Worm (Caenorhabditis elegans) whole organism, L4/young adult: ENCODE data around the gene Y75B8A.31.
A peak's percentile ranks its signal among the peaks of the same experiment; 100 is the strongest.

ENCODE experiments used
- W03F9.2 ChIP-seq: fragments of 150-350 bp; optimal IDR thresholded peaks from 2 replicates; lab custom pipeline; 2014; ENCODE audit warnings: missing biosample characterization, missing genetic modification characterization
- dao-5 ChIP-seq: sonication (generic microtip); optimal IDR thresholded peaks from 2 replicates; lab custom pipeline; 2016; ENCODE audit warnings: missing genotype, missing genetic modification characterization, moderate library complexity, missing compliant biosample characterization
- him-1 ChIP-seq: sonication (generic microtip); optimal IDR thresholded peaks from 2 replicates; lab custom pipeline; 2016; ENCODE audit warnings: missing genotype, missing genetic modification reagents, missing genetic modification characterization, missing compliant biosample characterization

Gene Y75B8A.31

DNA sequence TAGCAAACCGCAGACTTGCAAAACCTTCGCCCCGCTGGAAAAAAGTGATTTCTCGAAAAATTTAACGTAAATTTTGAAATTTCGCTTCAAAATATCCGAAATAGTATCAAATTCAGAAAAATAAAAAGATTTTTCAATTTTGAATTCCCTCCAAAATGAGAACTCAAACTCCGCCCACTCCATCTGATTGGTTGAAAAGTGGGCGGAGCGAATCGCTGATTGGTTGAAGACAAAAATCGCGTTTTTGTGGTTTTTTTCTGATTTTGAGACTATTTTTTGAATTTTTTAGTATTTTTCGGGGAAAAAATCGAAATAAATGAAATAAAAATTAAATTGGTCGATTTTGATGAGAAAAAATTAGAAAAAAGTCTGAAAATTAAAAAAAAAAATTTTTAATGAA lies 2.4 kb upstream of the Y75B8A.31 start:
- no peak for TF ChIP-seq W03F9.2 (tag; lab: Kevin White, UChicago)
- no peak for TF ChIP-seq him-1 (tag; lab: Kevin White, UChicago)
- no peak for TF ChIP-seq dao-5 (tag; lab: Kevin White, UChicago)

DNA sequence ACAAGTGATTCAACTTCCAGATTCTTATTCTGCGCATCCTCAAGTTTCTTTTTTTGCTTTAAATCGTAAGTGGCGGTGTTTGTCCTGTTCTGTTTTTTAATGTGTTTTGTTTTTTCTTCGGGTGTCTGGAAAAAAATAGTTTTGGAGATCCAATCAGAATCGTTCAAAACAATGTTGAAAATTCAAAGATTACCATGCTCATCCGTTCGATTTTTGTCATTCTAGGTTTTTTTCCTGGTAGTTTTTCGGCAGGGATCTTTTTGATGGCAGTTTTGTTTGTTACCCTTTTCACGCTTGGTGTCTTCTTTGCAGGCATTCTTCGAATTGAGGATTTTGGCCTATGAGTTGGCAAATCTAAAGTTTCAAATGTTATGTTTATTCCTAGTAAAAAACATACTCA lies 5.1 kb downstream of the Y75B8A.31 start:
- TF ChIP-seq W03F9.2 (tag; lab: Kevin White, UChicago) (no peak), him-1 (tag; lab: Kevin White, UChicago) (no peak), dao-5 (tag; lab: Kevin White, UChicago) (no peak)

DNA sequence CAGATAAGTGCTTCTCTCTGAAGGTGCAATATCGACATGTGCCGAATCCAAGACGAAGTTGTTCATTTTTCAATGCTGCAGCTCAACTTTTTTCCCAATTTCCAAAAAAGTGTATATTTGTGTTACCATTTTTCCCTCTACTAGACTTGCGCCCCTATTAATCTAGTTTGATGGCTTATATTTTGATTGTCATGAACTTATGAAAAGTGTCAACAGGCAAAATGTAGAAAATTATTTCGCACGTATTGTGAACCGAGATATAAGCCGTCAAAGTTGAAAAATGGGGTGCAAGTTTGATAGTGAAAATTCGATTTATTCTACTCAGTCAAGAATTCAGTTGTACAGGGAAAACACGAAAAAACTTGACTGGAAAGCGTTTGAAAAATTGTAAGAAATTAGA lies 7.0 kb downstream of the Y75B8A.31 start, which contains the start of gene Y75B8A.32:
Gene Y75B8A.32 (minus strand): TSS at position 101 of the 400 bp plus-strand sequence.
- TF ChIP-seq dao-5 (tag; lab: Kevin White, UChicago) (no peak), him-1 (tag; lab: Kevin White, UChicago) (no peak), W03F9.2 (tag; lab: Kevin White, UChicago) (no peak)

DNA sequence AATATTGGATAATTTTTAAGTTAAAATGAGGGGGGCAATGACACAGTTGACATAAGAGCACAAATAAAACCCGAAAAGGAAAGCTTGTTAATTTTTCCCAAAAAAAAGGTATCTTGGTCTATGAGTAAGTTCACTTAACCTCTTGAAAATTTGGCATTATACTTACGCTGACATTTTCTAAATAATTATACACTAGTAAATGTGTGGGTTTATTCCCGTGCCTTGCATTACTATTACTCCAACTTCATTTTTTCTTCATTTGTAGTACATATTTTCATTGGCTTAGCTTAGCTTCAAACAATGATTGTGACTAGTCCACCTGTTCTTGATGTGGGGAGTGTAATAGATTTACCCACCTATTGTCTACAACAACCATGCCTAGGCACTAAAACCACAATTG lies 7.8 kb downstream of the Y75B8A.31 start, which contains the start of gene Y75B8A.34:
Gene Y75B8A.34 (plus strand): TSS at position 301 of the 400 bp plus-strand sequence.
- no peak for TF ChIP-seq dao-5 (tag; lab: Kevin White, UChicago)
- no peak for TF ChIP-seq him-1 (tag; lab: Kevin White, UChicago)
- TF ChIP-seq W03F9.2 (tag; lab: Kevin White, UChicago): no peak

DNA sequence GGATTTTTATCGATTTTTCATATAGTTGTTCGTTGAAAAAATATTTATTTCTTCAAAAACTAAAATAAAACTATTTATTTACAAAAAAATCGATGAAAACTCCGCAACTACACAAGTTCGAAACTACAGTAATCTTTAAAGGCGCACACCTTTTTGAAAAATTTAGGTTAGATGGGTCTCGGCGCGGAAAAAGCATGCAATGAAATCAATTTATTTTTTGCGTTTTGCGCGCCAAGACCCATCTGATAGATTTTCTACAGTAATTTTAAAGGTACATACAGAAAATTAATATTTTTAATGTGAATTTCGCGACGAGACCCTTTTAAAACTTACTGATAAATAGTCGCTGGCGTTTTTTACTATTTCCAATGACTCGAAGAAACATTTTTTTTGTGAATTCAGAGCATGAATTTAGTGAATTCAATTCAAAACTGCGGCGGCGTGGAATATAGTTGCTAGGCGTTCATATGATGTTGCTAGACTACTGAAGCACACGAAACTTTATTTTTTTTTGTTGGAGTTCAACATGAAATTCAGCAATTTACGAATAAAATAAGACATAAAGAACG lies 15.6 kb downstream of the Y75B8A.31 start, which contains the start of gene Y75B8A.33:
Gene Y75B8A.33 (minus strand): TSS at position 385 of the 569 bp plus-strand sequence.
- no peak for TF ChIP-seq him-1 (tag; lab: Kevin White, UChicago)
- TF ChIP-seq W03F9.2 (tag; lab: Kevin White, UChicago): no peak
- TF ChIP-seq dao-5 (tag; lab: Kevin White, UChicago): no peak

DNA sequence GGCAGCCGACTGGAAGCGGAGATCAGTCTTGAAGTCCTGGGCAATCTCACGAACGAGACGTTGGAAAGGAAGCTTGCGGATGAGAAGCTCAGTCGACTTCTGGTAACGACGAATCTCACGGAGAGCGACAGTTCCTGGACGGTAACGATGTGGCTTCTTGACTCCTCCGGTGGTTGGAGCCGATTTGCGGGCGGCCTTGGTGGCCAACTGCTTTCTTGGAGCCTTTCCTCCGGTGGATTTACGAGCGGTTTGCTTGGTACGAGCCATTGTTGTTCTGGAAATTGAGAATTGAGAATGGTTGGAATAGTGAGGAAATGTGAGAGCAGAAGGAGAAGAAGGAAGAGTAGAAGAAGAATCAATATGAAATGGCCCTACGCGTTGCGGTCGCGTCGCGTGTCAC lies 16.4 kb downstream of the Y75B8A.31 start:
- no peak for TF ChIP-seq him-1 (tag; lab: Kevin White, UChicago)
- TF ChIP-seq dao-5 (tag; lab: Kevin White, UChicago): no peak
- no peak for TF ChIP-seq W03F9.2 (tag; lab: Kevin White, UChicago)

DNA sequence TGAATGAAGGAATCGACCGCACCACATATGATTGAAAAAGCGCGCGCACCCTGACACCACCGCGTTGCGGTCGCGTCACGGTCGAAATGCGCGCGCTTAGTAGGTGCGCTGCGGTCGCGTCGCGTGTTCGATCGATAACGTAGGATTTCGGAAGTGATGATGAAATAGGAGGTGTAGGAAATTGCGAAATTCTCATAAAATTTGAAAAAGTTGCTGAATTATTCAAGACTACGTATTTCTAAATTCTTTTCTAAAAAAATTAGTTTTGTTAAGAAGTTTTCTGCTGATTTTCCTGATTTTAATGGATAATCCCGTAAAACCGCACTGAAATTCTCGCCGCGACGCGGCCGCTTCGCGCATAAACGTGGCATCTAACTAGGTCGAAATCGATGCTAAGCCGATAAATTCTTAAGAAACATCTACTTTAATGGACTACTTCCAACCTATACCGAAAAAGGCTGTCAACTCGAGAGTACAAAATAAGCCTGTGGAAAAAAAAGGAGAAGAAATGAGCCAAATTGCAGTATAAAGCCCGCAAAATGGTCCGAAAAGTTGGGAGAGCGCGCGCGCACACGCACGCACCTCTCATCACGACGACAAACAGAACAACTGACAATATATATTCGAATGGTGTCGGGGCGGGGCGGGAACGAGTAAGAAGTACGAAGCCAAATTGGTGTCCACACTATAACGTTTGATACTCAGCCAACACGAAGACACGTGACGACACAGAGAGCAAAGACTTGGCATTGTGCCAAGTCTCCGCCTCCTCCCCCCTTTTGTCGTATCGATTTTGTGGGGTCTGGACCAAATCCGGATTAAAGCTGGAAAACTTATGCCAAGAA lies 17.2 kb downstream of the Y75B8A.31 start, which contains the start of gene his-72:
Gene his-72 (minus strand): TSS at position 589 of the 845 bp plus-strand sequence.
- no peak for TF ChIP-seq dao-5 (tag; lab: Kevin White, UChicago)
- no peak for TF ChIP-seq W03F9.2 (tag; lab: Kevin White, UChicago)
- TF ChIP-seq him-1 (tag; lab: Kevin White, UChicago): no peak

DNA sequence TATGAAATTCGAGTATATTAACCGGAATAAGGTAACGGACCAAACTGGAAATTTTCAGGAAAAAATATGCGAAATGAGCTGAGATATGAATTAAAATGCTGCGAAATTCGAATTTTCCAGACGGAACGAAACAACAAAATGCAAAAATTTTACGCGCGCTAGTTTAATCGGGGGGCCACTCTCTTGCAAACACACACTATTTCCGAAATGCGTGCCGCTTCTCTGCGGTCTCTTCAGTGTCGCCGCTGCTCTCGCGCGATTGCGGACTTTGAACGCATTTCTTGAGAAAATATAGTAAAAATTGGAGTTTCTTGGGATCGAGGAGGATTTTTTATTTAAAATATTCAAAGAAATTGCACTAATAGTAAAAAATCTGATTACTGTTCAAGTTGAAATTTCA lies 18.0 kb downstream of the Y75B8A.31 start:
- TF ChIP-seq him-1 (tag; lab: Kevin White, UChicago): no peak
- no peak for TF ChIP-seq dao-5 (tag; lab: Kevin White, UChicago)
- no peak for TF ChIP-seq W03F9.2 (tag; lab: Kevin White, UChicago)

DNA sequence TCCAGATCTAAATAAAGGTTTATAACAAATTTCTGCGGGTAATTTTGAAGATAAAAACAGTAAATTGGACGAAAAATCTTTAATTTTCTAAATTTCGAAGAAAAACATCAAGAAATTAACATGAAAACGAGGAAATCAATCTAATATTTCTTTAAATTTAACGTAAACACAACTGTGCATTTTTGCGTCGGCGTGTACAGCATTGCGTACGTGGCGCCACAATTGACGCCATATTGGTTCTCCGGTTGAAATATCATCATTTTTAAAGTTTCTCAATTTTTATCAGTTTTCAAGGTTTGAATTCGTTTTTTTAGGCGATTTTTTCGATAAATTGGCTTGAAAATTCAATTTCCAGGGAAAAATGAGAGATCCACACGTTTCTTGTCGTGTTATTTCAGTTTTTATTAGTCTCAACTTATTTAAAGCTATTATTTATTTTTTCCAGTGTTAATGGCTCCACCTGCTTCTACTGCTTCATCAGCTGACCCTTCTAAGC lies 18.6 kb downstream of the Y75B8A.31 start, which contains the start of gene rpt-6:
Gene rpt-6 (plus strand): TSS at position 446 of the 496 bp plus-strand sequence.
- TF ChIP-seq W03F9.2 (tag; lab: Kevin White, UChicago) (peak; percentile 57), him-1 (tag; lab: Kevin White, UChicago) (no peak)

DNA sequence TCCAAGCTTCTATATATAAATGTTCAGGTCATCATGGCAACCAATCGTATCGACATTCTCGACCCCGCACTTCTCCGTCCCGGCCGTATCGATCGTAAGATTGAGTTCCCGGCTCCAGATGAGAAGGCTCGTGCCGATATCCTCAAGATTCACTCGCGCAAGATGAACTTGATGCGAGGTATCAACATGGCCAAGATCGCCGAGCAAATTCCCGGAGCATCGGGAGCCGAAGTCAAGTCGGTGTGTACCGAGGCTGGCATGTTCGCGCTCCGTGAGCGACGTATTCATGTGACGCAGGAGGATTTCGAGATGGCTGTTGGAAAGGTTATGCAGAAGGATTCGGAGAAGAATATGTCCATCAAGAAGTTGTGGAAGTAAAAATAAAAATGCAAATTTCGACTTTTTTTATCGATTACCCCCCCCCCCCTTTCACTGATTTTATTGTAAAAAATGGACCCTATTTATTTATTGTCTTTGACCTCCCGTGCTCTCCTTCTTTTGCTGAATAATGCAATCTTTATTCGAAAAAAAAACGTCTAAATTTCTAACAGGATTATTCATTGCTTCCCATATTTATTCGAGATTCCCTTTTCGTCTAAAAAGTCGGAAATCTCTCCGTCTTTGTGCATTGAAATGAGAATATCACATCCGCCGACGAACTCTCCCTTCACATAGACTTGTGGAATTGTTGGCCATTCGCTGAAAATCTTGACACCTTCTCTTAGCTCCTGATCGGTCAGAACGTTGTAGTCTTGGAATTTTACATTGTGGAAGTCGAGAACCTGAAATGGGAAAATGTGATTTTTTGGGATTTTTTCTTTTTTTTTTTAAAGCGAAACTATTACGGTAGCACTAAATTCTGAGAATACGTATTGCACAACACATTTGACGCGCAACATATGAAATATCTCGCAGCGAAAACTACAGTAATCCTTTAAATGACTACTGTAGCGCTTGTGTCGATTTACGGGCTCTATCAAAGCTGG lies 20.9 kb downstream of the Y75B8A.31 start:
- TF ChIP-seq dao-5 (tag; lab: Kevin White, UChicago) (no peak), him-1 (tag; lab: Kevin White, UChicago) (no peak), W03F9.2 (tag; lab: Kevin White, UChicago) (no peak)

DNA sequence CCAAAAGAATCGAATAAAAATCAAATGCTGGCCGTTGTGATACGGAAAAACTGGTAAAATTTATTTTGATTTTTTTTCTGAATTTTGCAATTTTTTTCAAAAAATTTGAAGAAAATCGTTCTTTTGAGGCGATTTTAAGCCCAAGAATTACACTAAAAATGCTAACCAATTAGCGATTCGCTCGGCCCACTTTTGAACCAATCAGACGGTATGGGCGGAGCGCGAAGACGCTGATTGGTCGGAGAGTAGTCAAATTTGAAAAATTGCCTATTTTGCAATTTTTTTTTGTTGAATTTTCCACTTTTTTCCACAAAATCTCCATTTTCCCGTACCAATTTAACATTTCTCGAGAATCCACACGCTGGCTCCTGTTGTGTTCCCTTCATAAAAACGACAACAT lies 21.9 kb downstream of the Y75B8A.31 start:
- no peak for TF ChIP-seq dao-5 (tag; lab: Kevin White, UChicago)
- TF ChIP-seq W03F9.2 (tag; lab: Kevin White, UChicago): no peak
- no peak for TF ChIP-seq him-1 (tag; lab: Kevin White, UChicago)

DNA sequence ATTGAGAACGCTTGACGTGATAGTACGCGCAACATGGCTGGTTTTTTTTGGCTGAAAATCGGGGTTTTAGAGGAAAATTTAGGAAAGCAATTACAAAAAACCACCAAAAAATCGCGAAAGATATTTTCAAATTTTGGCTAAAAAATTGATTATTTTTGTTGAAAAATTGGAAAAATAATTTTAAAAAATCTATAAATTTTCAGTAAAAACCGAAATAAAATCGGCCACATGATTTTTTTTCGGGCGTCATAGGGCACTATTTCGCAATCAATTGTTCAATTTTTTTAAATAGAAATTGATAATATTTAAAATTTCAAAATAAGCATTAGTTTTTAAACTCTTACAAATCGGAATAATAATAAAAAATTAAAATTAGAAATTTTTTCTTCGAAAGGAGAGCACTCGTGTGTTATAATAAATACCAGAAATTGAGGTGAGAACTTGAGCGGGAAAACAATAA lies 22.4 kb downstream of the Y75B8A.31 start, which contains the start of gene glrx-5:
Gene glrx-5 (minus strand): TSS at position 51 of the 460 bp plus-strand sequence.
- TF ChIP-seq dao-5 (tag; lab: Kevin White, UChicago) (no peak), him-1 (tag; lab: Kevin White, UChicago) (no peak), W03F9.2 (tag; lab: Kevin White, UChicago) (no peak)
